Fruit fly (Drosophila melanogaster): ENCODE results near the gene sfl.

The sfl gene

dm6 chr3L:6471820-6472219, 23.7 kb upstream of the sfl start:
- TF ChIP-seq prd (optimal IDR thresholded peaks at IDR 0.05) (no peak), prd (GFP tag; IDR thresholded peaks at IDR 0.05) (peak; percentile 46; the same call in 2 of the 3 replicates), Doc2 (GFP tag; IDR thresholded peaks at IDR 0.05) (no peak), inv (GFP tag; IDR thresholded peaks at IDR 0.05; ENCODE audit: partially characterized antibody) (no peak), da (GFP tag; optimal IDR thresholded peaks at IDR 0.05) (no peak), CG6854 (GFP tag; optimal IDR thresholded peaks at IDR 0.05) (no peak), Xrp1 (GFP tag; IDR thresholded peaks at IDR 0.05) (0 out of 2 replicates have a peak, but pooled peaks have one; percentile 13), row (GFP tag; IDR thresholded peaks at IDR 0.05) (peak; percentile 25; the same call in 1 of the 3 replicates), vnd (GFP tag; IDR thresholded peaks at IDR 0.05; ENCODE audit: partially characterized antibody) (0 out of 3 replicates have a peak, but pooled peaks have one; percentile 27), trh (GFP tag; optimal IDR thresholded peaks at IDR 0.05) (no peak), lmd (GFP tag; IDR thresholded peaks at IDR 0.05) (no peak), hb (GFP tag; IDR thresholded peaks at IDR 0.05; ENCODE audit: partially characterized antibody) (no peak), zen (tag; optimal IDR thresholded peaks at IDR 0.05) (no peak), CG1602 (GFP tag; optimal IDR thresholded peaks at IDR 0.05) (no peak), Asciz (GFP tag; optimal IDR thresholded peaks at IDR 0.05) (no peak), gt (GFP tag; IDR thresholded peaks at IDR 0.05) (no peak), luna (GFP tag; optimal IDR thresholded peaks at IDR 0.05) (no peak), chm (GFP tag; IDR thresholded peaks at IDR 0.05) (no peak), onecut (GFP tag; IDR thresholded peaks at IDR 0.05) (no peak), CG1603 (tag; optimal IDR thresholded peaks at IDR 0.05) (no peak), pzg (GFP tag; optimal IDR thresholded peaks at IDR 0.05) (no peak), ssp (GFP tag; IDR thresholded peaks at IDR 0.05) (no peak), CG14667 (GFP tag; IDR thresholded peaks at IDR 0.05) (no peak)

dm6 chr3L:6482838-6483237, 12.6 kb upstream of the sfl start:
- TF ChIP-seq H2.0 (GFP tag; IDR thresholded peaks at IDR 0.05) (no peak), CG8388 (GFP tag; optimal IDR thresholded peaks at IDR 0.05) (peak; percentile 30), nmo (GFP tag; optimal IDR thresholded peaks at IDR 0.05) (peak; percentile 36), dmrt99B (tag; optimal IDR thresholded peaks at IDR 0.05) (peak; percentile 75), HLHmδ (GFP tag; optimal IDR thresholded peaks at IDR 0.05) (no peak), CG8290 (GFP tag; optimal IDR thresholded peaks at IDR 0.05) (no peak), CG8290 (tag; optimal IDR thresholded peaks at IDR 0.05) (no peak), Chrac-16 (GFP tag; optimal IDR thresholded peaks at IDR 0.05) (no peak), phol (tag; optimal IDR thresholded peaks at IDR 0.05) (peak; percentile 49), CG4424 (GFP tag; optimal IDR thresholded peaks at IDR 0.05) (peak; percentile 32), CG10366 (GFP tag; IDR thresholded peaks at IDR 0.05) (peak; percentile 47), CG3726 (GFP tag; IDR thresholded peaks at IDR 0.05) (no peak), Dbx (GFP tag; IDR thresholded peaks at IDR 0.05) (no peak), al (GFP tag; IDR thresholded peaks at IDR 0.05) (no peak), ERR (GFP tag; optimal IDR thresholded peaks at IDR 0.05) (no peak), org-1 (GFP tag; optimal IDR thresholded peaks at IDR 0.05) (no peak), sd (tag; optimal IDR thresholded peaks at IDR 0.05) (no peak), zfh1 (GFP tag; IDR thresholded peaks at IDR 0.05) (peak; percentile 44; the same call in 1 of the 3 replicates), dm (GFP tag; optimal IDR thresholded peaks at IDR 0.05) (no peak), CG12155 (GFP tag; optimal IDR thresholded peaks at IDR 0.05) (no peak), Antp (GFP tag; optimal IDR thresholded peaks at IDR 0.05) (no peak), Aef1 (GFP tag; IDR thresholded peaks at IDR 0.05) (no peak), abd-A (tag; optimal IDR thresholded peaks at IDR 0.05) (no peak), row (GFP tag; IDR thresholded peaks at IDR 0.05) (peak; percentile 40; the same call in 1 of the 3 replicates), Sox100B (GFP tag; optimal IDR thresholded peaks at IDR 0.05) (peak; percentile 10), CG31441 (GFP tag; IDR thresholded peaks at IDR 0.05) (peak; percentile 53), twi (tag; optimal IDR thresholded peaks at IDR 0.05) (no peak), PHDP (tag; optimal IDR thresholded peaks at IDR 0.05) (no peak), CG7839 (tag; optimal IDR thresholded peaks at IDR 0.05) (peak; percentile 34), CG2120 (GFP tag; optimal IDR thresholded peaks at IDR 0.05) (no peak), CG11504 (tag; optimal IDR thresholded peaks at IDR 0.05) (no peak)
